Fruit fly (Drosophila melanogaster) whole organism, embryonic: ENCODE results near the gene hiro.

ENCODE experiments used
- Bteb2 ChIP-seq: fragments of 200-800 bp; sonication (Bioruptor generic); optimal IDR thresholded peaks from 2 replicates; lab custom pipeline; 2016; ENCODE audit warnings: missing biosample characterization, missing genetic modification characterization
- C15 ChIP-seq: fragments of 200-800 bp; sonication (Bioruptor generic); IDR thresholded peaks from 3 replicates; pipeline ENCODE4 v1.3.6; 2022; ENCODE audit warnings: missing biosample characterization, missing genetic modification characterization
- CG10565 ChIP-seq: fragments of 200-800 bp; sonication (Bioruptor generic); optimal IDR thresholded peaks from 3 replicates; lab custom pipeline; 2016; ENCODE audit warnings: missing biosample characterization, mild to moderate bottlenecking, missing genetic modification characterization
- CG10959 ChIP-seq: fragments of 200-800 bp; sonication (Bioruptor generic); IDR thresholded peaks from 2 replicates; pipeline ENCODE4 v1.3.6; 2022; ENCODE audit warnings: missing biosample characterization, missing genetic modification characterization
- CG11456 ChIP-seq: fragments of 200-800 bp; sonication (Bioruptor generic); IDR thresholded peaks from 3 replicates; pipeline ENCODE4 v1.3.6; 2022; ENCODE audit warnings: missing biosample characterization, missing genetic modification characterization
- CG12236 ChIP-seq: fragments of 200-800 bp; sonication (Bioruptor generic); optimal IDR thresholded peaks from 2 replicates; lab custom pipeline; 2016; ENCODE audit warnings: missing biosample characterization, missing genetic modification characterization
- CG13624 ChIP-seq: fragments of 200-800 bp; sonication (Bioruptor generic); optimal IDR thresholded peaks from 2 replicates; lab custom pipeline; 2016; ENCODE audit warnings: missing biosample characterization, missing genetic modification characterization
- CG13775 ChIP-seq: fragments of 200-800 bp; sonication (Bioruptor generic); optimal IDR thresholded peaks from 3 replicates; lab custom pipeline; 2017; ENCODE audit warnings: missing biosample characterization, mild to moderate bottlenecking, missing genetic modification characterization
- CG13894 ChIP-seq: fragments of 200-800 bp; sonication (Bioruptor generic); optimal IDR thresholded peaks from 3 replicates; lab custom pipeline; 2018; ENCODE audit warnings: missing biosample characterization, mild to moderate bottlenecking, missing genetic modification characterization, moderate library complexity
- CG14860 ChIP-seq: fragments of 200-800 bp; sonication (Bioruptor generic); IDR thresholded peaks from 3 replicates; pipeline ENCODE4 v1.3.6; 2022; ENCODE audit warnings: missing biosample characterization, missing genetic modification characterization; ENCODE audit not compliant: partially characterized antibody
- CG1529 ChIP-seq: fragments of 200-800 bp; sonication (Bioruptor generic); optimal IDR thresholded peaks from 3 replicates; lab custom pipeline; 2018; ENCODE audit warnings: missing biosample characterization, missing genetic modification characterization
- CG15696 ChIP-seq: fragments of 200-800 bp; sonication (Bioruptor generic); optimal IDR thresholded peaks from 2 replicates; lab custom pipeline; 2019; ENCODE audit warnings: missing biosample characterization, mild to moderate bottlenecking, missing genetic modification characterization, moderate library complexity
- CG1647 ChIP-seq: fragments of 200-800 bp; sonication (Bioruptor generic); optimal IDR thresholded peaks from 3 replicates; lab custom pipeline; 2016; ENCODE audit warnings: missing biosample characterization, missing genetic modification characterization
- CG16815 ChIP-seq: fragments of 200-800 bp; sonication (Bioruptor generic); optimal IDR thresholded peaks from 3 replicates; lab custom pipeline; 2017; ENCODE audit warnings: missing biosample characterization, mild to moderate bottlenecking, missing genetic modification characterization
- CG17361 ChIP-seq: fragments of 200-800 bp; sonication (Bioruptor generic); IDR thresholded peaks from 3 replicates; pipeline ENCODE4 v1.3.6; 2022; ENCODE audit warnings: missing biosample characterization, missing genetic modification characterization
- CG30431 ChIP-seq: fragments of 200-800 bp; sonication (Bioruptor generic); optimal IDR thresholded peaks from 2 replicates; lab custom pipeline; 2017; ENCODE audit warnings: missing biosample characterization, missing genetic modification characterization
- CG31224 ChIP-seq: fragments of 200-800 bp; sonication (Bioruptor generic); IDR thresholded peaks from 2 replicates; pipeline ENCODE4 v1.3.6; 2022; ENCODE audit warnings: missing biosample characterization, missing genetic modification characterization
- CG4360 ChIP-seq: fragments of 200-800 bp; sonication (Bioruptor generic); IDR thresholded peaks from 2 replicates; pipeline ENCODE4 v1.3.6; 2022; ENCODE audit warnings: missing biosample characterization, missing genetic modification characterization
- CG4424 ChIP-seq: fragments of 200-800 bp; sonication (Bioruptor generic); optimal IDR thresholded peaks from 3 replicates; lab custom pipeline; 2016; ENCODE audit warnings: missing biosample characterization, missing genetic modification characterization
- Chrac-16 ChIP-seq: fragments of 200-800 bp; sonication (Bioruptor generic); optimal IDR thresholded peaks from 3 replicates; lab custom pipeline; 2016; ENCODE audit warnings: missing biosample characterization, missing genetic modification characterization
- D ChIP-seq, 2 experiments: fragments of 200-800 bp in 1 of 2; fragments of >200 bp in 1 of 2; sonication (Bioruptor generic) in 1 of 2; optimal IDR thresholded peaks; 2 replicates in 1 of 2; 3 replicates in 1 of 2; lab custom pipeline; 2017; ENCODE audit warnings: mild to moderate bottlenecking in 1 of 2, missing biosample characterization in 1 of 2, missing genetic modification characterization in 1 of 2, missing genetic modification reagents in 1 of 2
- ERR ChIP-seq: fragments of 200-800 bp; sonication (Bioruptor generic); optimal IDR thresholded peaks from 2 replicates; lab custom pipeline; 2016; ENCODE audit warnings: missing biosample characterization, missing genetic modification characterization
- Gsc ChIP-seq: fragments of 200-800 bp; sonication (Bioruptor generic); IDR thresholded peaks from 2 replicates; pipeline ENCODE4 v1.3.6; 2022; ENCODE audit warnings: missing biosample characterization, missing genetic modification characterization
- H15 ChIP-seq: fragments of 200-800 bp; sonication (Bioruptor generic); IDR thresholded peaks from 3 replicates; pipeline ENCODE4 v1.3.6; 2022; ENCODE audit warnings: missing biosample characterization, missing genetic modification characterization
- HLHmδ ChIP-seq: fragments of 200-800 bp; sonication (Bioruptor generic); optimal IDR thresholded peaks from 2 replicates; lab custom pipeline; 2018; ENCODE audit warnings: missing biosample characterization, mild to moderate bottlenecking, missing genetic modification characterization, moderate library complexity
- HmgD ChIP-seq: fragments of 200-800 bp; sonication (Bioruptor generic); optimal IDR thresholded peaks from 3 replicates; lab custom pipeline; 2016; ENCODE audit warnings: missing biosample characterization, missing genetic modification characterization
- HmgZ ChIP-seq: fragments of 200-800 bp; sonication (Bioruptor generic); optimal IDR thresholded peaks from 2 replicates; lab custom pipeline; 2018; ENCODE audit warnings: missing biosample characterization, mild to moderate bottlenecking, missing genetic modification characterization
- Max ChIP-seq: fragments of 200-800 bp; sonication (Bioruptor generic); optimal IDR thresholded peaks from 2 replicates; lab custom pipeline; 2016; ENCODE audit warnings: missing biosample characterization, mild to moderate bottlenecking, missing genetic modification characterization
- Neu2 ChIP-seq: fragments of 200-800 bp; sonication (Bioruptor generic); optimal IDR thresholded peaks from 3 replicates; lab custom pipeline; 2016; ENCODE audit warnings: missing biosample characterization, missing genetic modification characterization, borderline replicate concordance
- Sry-δ ChIP-seq: fragments of 200-800 bp; sonication (Bioruptor generic); optimal IDR thresholded peaks from 2 replicates; lab custom pipeline; 2016; ENCODE audit warnings: missing biosample characterization, missing genetic modification characterization
- Ssrp ChIP-seq: fragments of 200-800 bp; sonication (Bioruptor generic); optimal IDR thresholded peaks from 2 replicates; lab custom pipeline; 2018; ENCODE audit warnings: missing biosample characterization, mild to moderate bottlenecking, missing genetic modification characterization, moderate library complexity
- Taf1 ChIP-seq: fragments of 200-800 bp; sonication (Bioruptor generic); IDR thresholded peaks from 2 replicates; pipeline ENCODE4 v1.3.6; 2022; ENCODE audit warnings: missing biosample characterization, missing genetic modification characterization
- ab ChIP-seq: fragments of 200-800 bp; sonication (Bioruptor generic); optimal IDR thresholded peaks from 2 replicates; lab custom pipeline; 2016; ENCODE audit warnings: missing biosample characterization, missing genetic modification characterization
- caup ChIP-seq: fragments of 200-800 bp; sonication (Bioruptor generic); optimal IDR thresholded peaks from 3 replicates; lab custom pipeline; 2017; ENCODE audit warnings: missing biosample characterization, mild to moderate bottlenecking, missing genetic modification characterization, moderate library complexity; ENCODE audit not compliant: severe bottlenecking
- dan ChIP-seq: fragments of 200-800 bp; sonication (Bioruptor generic); IDR thresholded peaks from 2 replicates; pipeline ENCODE4 v1.3.6; 2022; ENCODE audit warnings: missing biosample characterization, missing genetic modification characterization
- ewg ChIP-seq: fragments of 200-800 bp; sonication (Bioruptor generic); optimal IDR thresholded peaks from 3 replicates; lab custom pipeline; 2017; ENCODE audit warnings: mild to moderate bottlenecking, missing biosample characterization, missing genetic modification reagents, missing genetic modification characterization
- eyg ChIP-seq: fragments of 200-800 bp; sonication (Bioruptor generic); optimal IDR thresholded peaks from 3 replicates; lab custom pipeline; 2016; ENCODE audit warnings: missing biosample characterization, missing genetic modification characterization
- ftz-f1 ChIP-seq: fragments of 200-800 bp; sonication (Bioruptor generic); optimal IDR thresholded peaks from 2 replicates; lab custom pipeline; 2016; ENCODE audit warnings: missing biosample characterization, missing genetic modification characterization
- gem ChIP-seq: fragments of 200-800 bp; sonication (Bioruptor generic); optimal IDR thresholded peaks from 2 replicates; lab custom pipeline; 2019; ENCODE audit warnings: missing biosample characterization, mild to moderate bottlenecking, missing genetic modification characterization, moderate library complexity
- gt ChIP-seq: fragments of 200-800 bp; sonication (Bioruptor generic); IDR thresholded peaks from 2 replicates; pipeline ENCODE4 v1.3.6; 2022; ENCODE audit warnings: missing biosample characterization, missing genetic modification characterization
- hth ChIP-seq: fragments of >200 bp; optimal IDR thresholded peaks from 2 replicates; lab custom pipeline; 2017; ENCODE audit warnings: inconsistent platforms
- jing ChIP-seq: fragments of 200-800 bp; sonication (Bioruptor generic); optimal IDR thresholded peaks from 2 replicates; lab custom pipeline; 2018; ENCODE audit warnings: missing biosample characterization, mild to moderate bottlenecking, missing genetic modification characterization
- mld ChIP-seq: fragments of 200-800 bp; sonication (Bioruptor generic); IDR thresholded peaks from 3 replicates; pipeline ENCODE4 v1.3.6; 2022; ENCODE audit warnings: missing biosample characterization, missing genetic modification characterization; ENCODE audit not compliant: partially characterized antibody
- oc ChIP-seq: fragments of 200-800 bp; sonication (Bioruptor generic); optimal IDR thresholded peaks from 2 replicates; lab custom pipeline; 2018; ENCODE audit warnings: missing biosample characterization, mild to moderate bottlenecking, missing genetic modification characterization, moderate library complexity
- pros ChIP-seq: fragments of 200-800 bp; sonication (Bioruptor generic); optimal IDR thresholded peaks from 3 replicates; lab custom pipeline; 2019; ENCODE audit warnings: missing biosample characterization, mild to moderate bottlenecking, missing genetic modification characterization, moderate library complexity
- psq ChIP-seq: fragments of 200-800 bp; sonication (Bioruptor generic); optimal IDR thresholded peaks from 2 replicates; lab custom pipeline; 2017; ENCODE audit warnings: missing biosample characterization, missing genetic modification characterization
- scrt ChIP-seq: fragments of 200-800 bp; sonication (Bioruptor generic); optimal IDR thresholded peaks from 2 replicates; lab custom pipeline; 2018; ENCODE audit warnings: missing biosample characterization, mild to moderate bottlenecking, missing genetic modification characterization, moderate library complexity
- stwl ChIP-seq: fragments of 200-800 bp; sonication (Bioruptor generic); optimal IDR thresholded peaks from 3 replicates; lab custom pipeline; 2018; ENCODE audit warnings: missing biosample characterization, mild to moderate bottlenecking, missing genetic modification characterization, moderate library complexity
- tx ChIP-seq: fragments of 200-800 bp; sonication (Bioruptor generic); optimal IDR thresholded peaks from 2 replicates; lab custom pipeline; 2016; ENCODE audit warnings: missing biosample characterization, missing genetic modification characterization

Gene hiro

dm6 chr3L:711839-712553 lies 24.2 kb upstream of the hiro start, which contains the start of gene CG13896 (continued):
- peak; percentile 81 for TF ChIP-seq tx (GFP tag; lab: Kevin White, UChicago)
- TF ChIP-seq CG17361 (GFP tag; lab: Robert Waterston, UW), result peak; percentile 82
- TF ChIP-seq psq (GFP tag; lab: Kevin White, UChicago), result peak; percentile 70
- peak; percentile 61 for TF ChIP-seq ERR (GFP tag; lab: Kevin White, UChicago)
- TF ChIP-seq CG13894 (tag; lab: Kevin White, UChicago), result peak; percentile 84
- TF ChIP-seq Ssrp, result peak; percentile 72
- TF ChIP-seq Taf1 (GFP tag; lab: Robert Waterston, UW), result peak; percentile 74; the same call in 1 of the 2 replicates
- TF ChIP-seq scrt, result peak; percentile 66
- peak; percentile 68; the same call in 1 of the 2 replicates for TF ChIP-seq dan
- peak; percentile 89 for TF ChIP-seq caup
- TF ChIP-seq Chrac-16 (GFP tag; lab: Kevin White, UChicago), result peak; percentile 94
- TF ChIP-seq HLHmδ, result peak; percentile 78
- TF ChIP-seq CG11456 (GFP tag; lab: Robert Waterston, UW), result peak; percentile 98
- peak; percentile 91 for TF ChIP-seq CG1647 (GFP tag; lab: Kevin White, UChicago)
- TF ChIP-seq mld (GFP tag; lab: Robert Waterston, UW), result no peak
- peak; percentile 77 for TF ChIP-seq Sry-δ (GFP tag; lab: Kevin White, UChicago)
- peak; percentile 87 for TF ChIP-seq H15 (GFP tag; lab: Robert Waterston, UW)
- TF ChIP-seq CG16815, result peak; percentile 85
- TF ChIP-seq CG14860 (GFP tag; lab: Robert Waterston, UW), result peak; percentile 60; the same call in 1 of the 3 replicates
- TF ChIP-seq oc (tag; lab: Kevin White, UChicago), result no peak
- no peak; the same call in 1 of the 2 replicates for TF ChIP-seq gt (GFP tag; lab: Robert Waterston, UW)
- peak; percentile 84 for TF ChIP-seq gem (tag; lab: Kevin White, UChicago)
- TF ChIP-seq CG30431 (GFP tag; lab: Kevin White, UChicago), result peak; percentile 84
- TF ChIP-seq CG4424 (GFP tag; lab: Kevin White, UChicago), result peak; percentile 85
- TF ChIP-seq HmgZ (tag; lab: Kevin White, UChicago), result peak; percentile 91
- peak; percentile 49 for TF ChIP-seq CG1529 (GFP tag; lab: Kevin White, UChicago)
- peak; percentile 86 for TF ChIP-seq CG15696
- TF ChIP-seq Max (GFP tag; lab: Kevin White, UChicago), result peak; percentile 72
- no peak for TF ChIP-seq C15
- peak; percentile 60 for TF ChIP-seq Bteb2
- TF ChIP-seq eyg (GFP tag; lab: Kevin White, UChicago), result peak; percentile 57
- TF ChIP-seq CG4360 (GFP tag; lab: Robert Waterston, UW), result no peak
- TF ChIP-seq ftz-f1 (GFP tag; lab: Kevin White, UChicago), result peak; percentile 73
- TF ChIP-seq hth (lab: Kevin White, UChicago), result no peak
- TF ChIP-seq stwl (tag; lab: Kevin White, UChicago), result peak; percentile 54
- no peak; the same call in 1 of the 2 replicates for TF ChIP-seq Gsc (GFP tag; lab: Robert Waterston, UW)
- TF ChIP-seq CG12236 (GFP tag; lab: Kevin White, UChicago), result peak; percentile 72
- peak; percentile 88 for TF ChIP-seq ab (GFP tag; lab: Kevin White, UChicago)
- TF ChIP-seq CG10565 (GFP tag; lab: Kevin White, UChicago), result peak; percentile 61
- TF ChIP-seq ewg, result peak; percentile 65
- TF ChIP-seq D (optimal IDR thresholded peaks at IDR 0.05; lab: Kevin White, UChicago), result no peak
- TF ChIP-seq D (GFP tag; optimal IDR thresholded peaks at IDR 0.05; lab: Kevin White, UChicago), result peak; percentile 73
- TF ChIP-seq pros (GFP tag; lab: Kevin White, UChicago), result no peak
- peak; percentile 85 for TF ChIP-seq CG13624 (GFP tag; lab: Kevin White, UChicago)
- peak; percentile 41 for TF ChIP-seq Neu2 (GFP tag; lab: Kevin White, UChicago)
- TF ChIP-seq CG31224 (GFP tag; lab: Robert Waterston, UW), result peak; percentile 59
- TF ChIP-seq HmgD (GFP tag; lab: Kevin White, UChicago), result peak; percentile 90
- peak; percentile 67 for TF ChIP-seq CG10959 (GFP tag; lab: Robert Waterston, UW)
- peak; percentile 67 for TF ChIP-seq jing (GFP tag; lab: Kevin White, UChicago)
- TF ChIP-seq CG13775 (GFP tag; lab: Kevin White, UChicago), result peak; percentile 74
